Worm (Caenorhabditis elegans): ENCODE data around the gene F44E5.17.

F44E5.17 gene

DNA sequence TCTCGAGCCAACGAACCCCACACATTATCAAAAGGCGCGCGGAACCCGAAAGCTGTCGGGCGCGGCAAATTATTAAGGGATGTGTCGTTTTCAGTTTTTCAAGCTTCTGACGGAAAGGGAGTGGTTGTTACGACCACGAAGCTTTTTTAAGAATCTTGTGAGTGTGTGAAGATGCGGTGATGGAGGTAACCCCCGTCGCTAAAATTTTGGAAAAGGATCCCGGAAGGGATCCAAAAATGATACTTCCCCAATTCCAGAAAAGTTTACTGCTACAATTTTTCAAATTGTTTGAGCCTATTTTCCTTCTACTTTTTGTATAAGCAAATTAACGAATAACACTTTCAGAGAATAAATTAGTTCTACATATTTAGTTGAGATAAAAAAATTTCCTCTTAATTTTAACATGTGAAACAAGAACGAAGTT is 8.3 kb upstream of the F44E5.17 start:
- TF ChIP-seq W03F9.2 (tag; optimal IDR thresholded peaks at IDR 0.05): peak; percentile 87
- TF ChIP-seq him-1 (tag; optimal IDR thresholded peaks at IDR 0.05): peak; percentile 13
- TF ChIP-seq dao-5 (tag; optimal IDR thresholded peaks at IDR 0.05): no peak

DNA sequence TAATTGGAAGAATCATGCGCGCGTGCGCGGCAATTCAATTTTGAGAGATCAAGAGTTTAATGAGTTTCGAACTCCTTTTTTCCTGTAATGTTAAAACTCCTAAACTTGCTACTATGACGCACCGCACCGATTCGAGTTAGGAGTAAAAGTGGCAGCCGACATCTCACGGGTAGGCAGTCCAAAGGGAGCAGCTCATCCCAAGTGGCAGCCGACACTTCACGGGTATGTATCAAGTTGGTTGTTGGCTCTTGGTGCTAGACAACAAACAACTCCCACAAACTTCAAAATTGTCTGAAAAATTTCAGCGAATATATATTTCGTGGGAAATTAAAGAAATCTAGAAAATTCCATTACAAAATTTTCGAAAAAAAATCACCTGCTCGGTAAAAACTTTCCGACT is 4.8 kb upstream of the F44E5.17 start:
- TF ChIP-seq W03F9.2 (tag; optimal IDR thresholded peaks at IDR 0.05): no peak
- TF ChIP-seq him-1 (tag; optimal IDR thresholded peaks at IDR 0.05): no peak
- TF ChIP-seq dao-5 (tag; optimal IDR thresholded peaks at IDR 0.05): no peak

DNA sequence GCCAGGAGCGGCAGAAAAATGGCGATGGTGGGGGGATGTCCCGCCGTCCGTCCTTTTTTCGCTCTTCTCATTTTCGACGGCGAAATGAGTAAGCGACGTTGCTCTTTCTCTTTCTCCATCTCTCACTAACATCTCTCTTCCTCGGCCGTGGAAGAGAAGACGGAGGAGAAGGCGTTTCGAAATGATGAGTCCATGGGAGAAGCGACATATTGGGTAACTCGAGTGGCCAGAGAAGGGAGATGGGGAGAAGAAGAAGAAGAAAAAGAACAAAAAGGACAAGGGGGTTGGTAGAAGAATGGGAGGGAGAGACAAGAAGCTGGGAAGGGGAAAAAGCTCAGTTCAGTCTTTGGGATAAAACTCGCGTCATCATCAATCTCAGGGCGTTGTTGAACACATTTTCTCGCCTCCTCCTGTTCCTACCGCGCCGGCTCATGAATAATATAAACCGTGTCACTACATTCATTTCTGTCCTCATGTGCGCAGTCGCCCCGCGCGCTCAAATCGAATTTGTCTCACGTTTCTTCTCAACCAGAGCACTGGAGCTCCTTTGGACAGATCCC is 3.3 kb upstream of the F44E5.17 start:
- TF ChIP-seq W03F9.2 (tag; optimal IDR thresholded peaks at IDR 0.05) (no peak), him-1 (tag; optimal IDR thresholded peaks at IDR 0.05) (peak; percentile 76)

DNA sequence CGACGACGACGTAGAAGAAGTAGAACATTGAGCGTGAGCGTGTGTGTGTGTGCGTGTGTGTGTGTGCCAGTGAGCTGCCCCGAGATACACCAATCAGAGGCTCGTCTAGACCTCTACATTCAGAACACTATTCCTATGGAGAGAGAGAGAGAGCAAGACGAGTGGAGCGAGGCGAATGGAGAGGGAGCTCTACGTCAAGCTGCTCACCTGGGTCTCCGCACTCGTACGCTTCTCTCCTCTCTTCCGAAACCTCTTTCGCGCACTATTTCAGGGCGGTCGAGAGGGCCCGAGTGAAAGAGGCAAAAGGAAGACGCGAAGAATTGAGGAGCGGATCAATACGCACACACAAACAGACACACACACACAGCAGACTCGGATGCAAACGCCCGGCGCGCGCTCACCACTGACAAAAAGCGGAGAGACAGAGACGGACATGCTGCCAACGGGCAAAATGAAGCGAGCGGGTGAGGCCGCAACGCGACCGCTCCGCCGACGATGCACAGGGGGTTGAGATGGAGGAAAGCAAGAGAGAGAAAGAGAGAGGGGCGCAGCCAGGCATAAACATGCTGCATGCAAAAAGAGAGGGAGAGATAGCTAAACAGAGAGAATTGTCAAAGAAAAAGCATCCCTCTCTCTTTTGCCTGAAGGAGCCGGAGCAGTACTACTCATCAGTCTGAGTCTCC is 1.2 kb upstream of the F44E5.17 start:
- TF ChIP-seq W03F9.2 (tag; optimal IDR thresholded peaks at IDR 0.05) (peak; percentile 17), dao-5 (tag; optimal IDR thresholded peaks at IDR 0.05) (peak; percentile 82), him-1 (tag; optimal IDR thresholded peaks at IDR 0.05) (peak; percentile 93)

DNA sequence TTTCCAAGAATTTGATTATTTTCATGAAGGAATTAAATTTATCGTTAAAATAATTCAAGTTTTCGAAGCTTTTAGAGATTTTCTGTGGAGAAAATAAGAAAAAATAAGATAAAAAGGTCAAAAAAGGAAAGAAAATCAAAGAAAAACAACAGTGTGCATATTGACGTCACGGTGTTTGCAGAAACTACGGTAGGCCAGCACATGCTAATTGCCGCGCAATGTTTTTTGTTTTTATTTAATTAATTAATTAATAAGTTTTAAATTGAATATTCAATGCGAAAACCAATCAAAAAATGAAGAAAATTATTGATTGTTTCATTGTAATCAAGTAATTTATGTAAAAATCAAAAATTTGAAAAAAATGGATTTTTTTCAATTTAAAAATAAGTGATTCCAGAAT is 505 bp downstream of the F44E5.17 start:
- no peak for TF ChIP-seq dao-5 (tag; optimal IDR thresholded peaks at IDR 0.05)
- no peak for TF ChIP-seq him-1 (tag; optimal IDR thresholded peaks at IDR 0.05)
- no peak for TF ChIP-seq W03F9.2 (tag; optimal IDR thresholded peaks at IDR 0.05)

DNA sequence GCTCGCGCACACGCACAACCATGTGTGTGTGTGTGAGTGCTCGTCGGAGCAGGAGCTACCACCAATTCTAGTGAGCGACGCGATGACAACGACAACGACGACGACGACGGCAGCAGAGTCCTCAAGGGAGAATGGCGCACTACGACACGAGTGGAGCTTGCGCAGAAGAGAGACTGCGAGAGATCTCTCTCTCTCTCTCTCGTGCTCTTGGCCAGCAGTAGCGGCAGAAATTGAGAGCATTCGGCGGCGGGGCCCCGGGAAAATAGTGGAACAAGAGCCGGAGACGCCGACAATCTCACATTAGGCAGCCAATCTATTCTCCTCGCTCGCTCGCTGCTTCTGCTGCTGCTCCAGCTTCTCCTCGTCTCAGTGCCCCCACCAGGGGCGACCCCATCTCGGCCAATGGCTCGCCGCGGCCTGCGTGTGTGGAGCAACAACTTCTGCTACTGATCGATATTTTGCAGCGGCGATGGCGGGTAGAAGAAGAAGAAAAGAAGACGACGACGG is 1.6 kb downstream of the F44E5.17 start:
- TF ChIP-seq dao-5 (tag; optimal IDR thresholded peaks at IDR 0.05): no peak
- TF ChIP-seq him-1 (tag; optimal IDR thresholded peaks at IDR 0.05): peak; percentile 91

DNA sequence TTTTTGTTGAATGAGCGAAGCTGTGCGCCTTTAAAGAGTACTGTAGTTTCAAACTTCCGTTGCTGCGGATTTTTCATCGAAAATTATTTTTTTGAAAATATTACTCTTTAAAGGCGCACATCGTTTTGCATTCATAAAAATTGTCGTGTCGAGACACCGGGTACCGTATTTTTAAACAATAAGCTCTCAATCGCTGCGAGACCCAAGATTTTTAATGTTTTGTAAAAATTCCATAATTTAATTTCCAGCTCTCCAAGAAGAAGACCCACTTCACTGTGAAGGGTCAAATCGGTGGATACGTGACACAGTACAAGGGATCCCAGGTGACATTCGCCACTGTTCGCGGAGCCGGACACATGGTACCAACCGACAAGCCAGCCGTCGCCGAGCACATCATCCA is 6.1 kb downstream of the F44E5.17 start:
- no peak for TF ChIP-seq him-1 (tag; optimal IDR thresholded peaks at IDR 0.05)
- no peak for TF ChIP-seq dao-5 (tag; optimal IDR thresholded peaks at IDR 0.05)
- TF ChIP-seq W03F9.2 (tag; optimal IDR thresholded peaks at IDR 0.05): no peak

DNA sequence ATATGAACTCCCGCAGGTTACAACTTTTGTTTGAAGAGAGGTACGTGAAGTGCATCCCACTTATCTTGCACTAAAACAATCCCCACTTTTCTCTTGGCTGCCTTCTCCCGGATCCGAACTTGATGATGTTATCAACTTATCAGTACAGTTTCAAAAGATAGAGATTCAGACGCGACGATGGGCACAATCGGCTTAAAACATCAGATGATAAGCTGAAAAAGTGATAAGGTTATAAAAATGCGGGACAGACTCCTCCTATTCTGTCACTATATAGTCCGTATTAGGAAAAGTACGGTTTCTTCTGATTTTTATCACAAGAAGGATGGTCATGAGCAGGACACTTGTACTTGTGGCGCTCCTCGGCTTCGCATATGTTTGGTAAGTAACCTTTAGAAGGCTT is 9.2 kb downstream of the F44E5.17 start, which contains the start of gene ctsa-1.2:
ctsa-1.2 (plus strand) TSS at position 160 of the 400 bp plus-strand sequence.
- no peak for TF ChIP-seq him-1 (tag; optimal IDR thresholded peaks at IDR 0.05)
- TF ChIP-seq dao-5 (tag; optimal IDR thresholded peaks at IDR 0.05): no peak
- TF ChIP-seq W03F9.2 (tag; optimal IDR thresholded peaks at IDR 0.05): no peak

DNA sequence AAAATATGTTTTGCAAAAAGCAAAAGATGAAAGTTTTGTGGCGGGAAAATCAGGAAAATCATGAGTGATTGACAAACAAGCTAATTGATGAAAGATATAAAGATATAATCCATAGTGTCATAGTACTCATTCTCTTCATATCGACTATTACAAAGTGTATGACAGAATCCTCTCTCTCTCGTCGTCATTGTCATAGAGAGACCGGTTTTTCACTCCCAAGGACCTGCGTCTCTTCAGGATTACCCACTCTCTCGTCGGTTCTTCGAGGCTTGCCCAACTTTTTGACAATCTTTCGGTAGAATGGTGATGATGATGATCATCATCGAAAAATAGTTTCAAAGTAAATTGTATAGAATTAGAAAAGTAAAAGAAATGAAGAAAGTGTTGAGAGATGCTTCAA is 11.0 kb downstream of the F44E5.17 start:
- TF ChIP-seq dao-5 (tag; optimal IDR thresholded peaks at IDR 0.05): no peak
- no peak for TF ChIP-seq him-1 (tag; optimal IDR thresholded peaks at IDR 0.05)
- TF ChIP-seq W03F9.2 (tag; optimal IDR thresholded peaks at IDR 0.05): no peak

DNA sequence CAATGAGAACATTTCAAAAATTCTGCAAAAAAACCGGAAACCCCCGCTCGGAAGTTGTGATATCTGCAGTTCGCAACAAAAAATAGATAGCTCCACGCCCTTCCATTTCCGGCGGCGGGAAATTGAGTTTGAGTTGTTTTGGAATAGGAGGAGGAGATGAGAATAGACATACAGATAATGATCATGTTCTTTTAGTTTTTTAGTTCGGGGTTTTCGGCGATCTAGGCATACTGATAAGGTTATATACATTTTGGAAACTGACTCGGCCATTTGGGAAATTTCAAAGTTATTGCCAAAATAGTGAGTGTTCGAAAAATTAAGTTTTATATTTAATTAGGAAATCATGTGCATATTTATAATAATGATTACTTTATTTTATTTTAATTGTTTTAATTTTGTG is 14.5 kb downstream of the F44E5.17 start:
- TF ChIP-seq dao-5 (tag; optimal IDR thresholded peaks at IDR 0.05) (no peak), him-1 (tag; optimal IDR thresholded peaks at IDR 0.05) (no peak), W03F9.2 (tag; optimal IDR thresholded peaks at IDR 0.05) (no peak)

DNA sequence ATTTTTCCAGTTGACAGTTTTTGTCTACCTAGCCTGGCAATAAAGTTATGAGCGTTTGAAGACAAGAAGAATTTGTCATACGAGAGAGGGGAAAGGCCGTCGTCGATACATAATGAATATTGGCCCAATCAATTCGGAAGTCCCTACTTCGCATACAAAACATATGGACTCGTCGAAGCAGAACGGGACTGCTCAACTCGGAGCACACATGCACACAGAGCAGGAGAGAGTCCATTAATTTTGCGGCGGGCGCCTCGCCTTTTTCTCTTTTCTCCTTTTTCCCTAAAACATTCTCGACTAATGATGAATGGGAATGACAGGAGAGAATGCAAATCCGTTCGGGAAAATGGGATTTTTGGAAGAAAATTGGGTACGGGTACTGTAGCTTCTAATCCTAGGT is 15.9 kb downstream of the F44E5.17 start, which contains the start of gene F13D12.8:
F13D12.8 (minus strand) TSS at position 82 of the 400 bp plus-strand sequence.
- TF ChIP-seq dao-5 (tag; optimal IDR thresholded peaks at IDR 0.05) (no peak), W03F9.2 (tag; optimal IDR thresholded peaks at IDR 0.05) (no peak), him-1 (tag; optimal IDR thresholded peaks at IDR 0.05) (no peak)

DNA sequence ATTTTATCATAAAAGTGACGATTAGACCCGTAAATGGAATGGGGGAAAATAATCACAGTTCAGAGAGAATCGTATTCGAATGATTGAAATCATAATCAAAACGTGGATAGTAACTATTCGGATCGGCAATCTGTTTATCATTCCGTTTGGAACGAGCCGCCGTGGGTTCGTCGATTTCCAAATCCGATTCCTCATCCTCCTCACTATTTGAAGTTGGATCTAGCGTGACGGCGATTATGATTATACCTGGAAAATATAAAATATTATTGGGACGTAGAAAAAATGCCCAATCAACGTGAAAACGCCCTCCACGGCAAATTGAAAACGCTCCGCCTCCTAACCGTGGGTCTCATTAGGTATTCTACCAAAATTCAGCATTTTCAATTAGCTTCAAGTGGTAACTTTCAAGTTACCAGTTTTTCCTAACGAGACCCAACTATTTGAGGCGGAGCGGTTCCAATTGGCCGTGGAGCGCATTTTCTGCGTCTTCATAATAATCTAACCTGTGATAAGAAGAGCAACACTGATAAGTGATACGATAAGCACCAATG is 17.1 kb downstream of the F44E5.17 start:
- TF ChIP-seq dao-5 (tag; optimal IDR thresholded peaks at IDR 0.05) (no peak), him-1 (tag; optimal IDR thresholded peaks at IDR 0.05) (no peak)

DNA sequence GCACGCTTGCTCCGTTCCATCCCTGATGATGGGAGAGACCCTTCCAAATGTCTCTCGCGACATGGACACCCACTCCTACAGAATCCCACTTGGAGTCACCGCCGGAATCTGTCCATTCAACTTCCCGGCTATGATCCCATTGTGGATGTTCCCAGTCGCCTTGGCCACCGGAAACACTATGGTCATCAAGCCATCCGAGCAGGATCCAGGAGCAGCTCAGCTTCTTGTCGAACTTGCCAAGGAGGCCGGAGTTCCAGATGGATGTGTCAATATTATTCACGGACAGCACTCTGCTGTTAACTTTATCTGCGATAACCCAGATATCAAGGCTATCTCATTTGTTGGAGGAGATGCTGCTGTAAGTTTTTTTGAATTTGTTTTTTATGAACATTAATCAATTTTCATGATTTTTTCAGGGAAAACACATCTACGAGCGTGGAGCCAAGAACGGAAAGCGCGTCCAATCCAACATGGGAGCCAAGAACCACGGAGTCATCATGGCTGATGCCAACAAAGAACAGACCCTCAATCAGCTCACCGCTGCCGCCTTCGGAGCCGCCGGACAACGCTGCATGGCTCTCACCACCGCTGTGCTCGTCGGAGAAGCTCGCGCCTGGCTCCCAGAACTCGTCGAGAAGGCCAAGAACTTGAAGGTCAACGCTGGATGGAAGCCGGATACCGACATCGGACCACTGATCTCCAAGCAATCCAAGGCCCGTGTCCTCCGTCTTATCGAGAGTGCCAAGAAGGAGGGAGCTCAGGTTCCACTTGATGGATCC is 18.4 kb downstream of the F44E5.17 start:
- TF ChIP-seq dao-5 (tag; optimal IDR thresholded peaks at IDR 0.05) (no peak), him-1 (tag; optimal IDR thresholded peaks at IDR 0.05) (no peak), W03F9.2 (tag; optimal IDR thresholded peaks at IDR 0.05) (no peak)

Data from whole organism, L4/young adult.